Fruit fly (Drosophila melanogaster) whole organism, embryonic: ENCODE measurements around the gene CG43137.

Source experiments
- CG1024 ChIP-seq: fragments of 200-800 bp; sonication (Bioruptor generic); IDR thresholded peaks from 2 replicates; pipeline ENCODE4 v1.3.6; 2022; ENCODE audit warnings: missing biosample characterization, missing genetic modification characterization
- CG10565 ChIP-seq: fragments of 200-800 bp; sonication (Bioruptor generic); optimal IDR thresholded peaks from 3 replicates; lab custom pipeline; 2016; ENCODE audit warnings: missing biosample characterization, mild to moderate bottlenecking, missing genetic modification characterization
- CG13287 ChIP-seq: fragments of 200-800 bp; sonication (Bioruptor generic); IDR thresholded peaks from 2 replicates; pipeline ENCODE4 v1.3.6; 2022; ENCODE audit warnings: missing biosample characterization, missing genetic modification characterization; ENCODE audit not compliant: partially characterized antibody
- CG13424 ChIP-seq: fragments of 200-800 bp; sonication (Bioruptor generic); optimal IDR thresholded peaks from 2 replicates; lab custom pipeline; 2019; ENCODE audit warnings: missing biosample characterization, mild to moderate bottlenecking, missing genetic modification characterization, moderate library complexity
- CG15073 ChIP-seq: fragments of 200-800 bp; sonication (Bioruptor generic); optimal IDR thresholded peaks from 2 replicates; lab custom pipeline; 2016; ENCODE audit warnings: missing biosample characterization, missing genetic modification characterization
- CG1603 ChIP-seq: fragments of 200-800 bp; sonication (Bioruptor generic); optimal IDR thresholded peaks from 2 replicates; lab custom pipeline; 2019; ENCODE audit warnings: missing biosample characterization, mild to moderate bottlenecking, missing genetic modification characterization, moderate library complexity
- CG1647 ChIP-seq: fragments of 200-800 bp; sonication (Bioruptor generic); optimal IDR thresholded peaks from 3 replicates; lab custom pipeline; 2016; ENCODE audit warnings: missing biosample characterization, missing genetic modification characterization
- CG17385 ChIP-seq: fragments of 200-800 bp; sonication (Bioruptor generic); optimal IDR thresholded peaks from 3 replicates; lab custom pipeline; 2018; ENCODE audit warnings: missing biosample characterization, mild to moderate bottlenecking, missing genetic modification characterization
- CG1832 ChIP-seq: fragments of 200-800 bp; sonication (Bioruptor generic); optimal IDR thresholded peaks from 2 replicates; lab custom pipeline; 2017; ENCODE audit warnings: missing biosample characterization, mild to moderate bottlenecking, missing genetic modification characterization, inconsistent platforms
- CG33213 ChIP-seq: fragments of 200-800 bp; sonication (Bioruptor generic); optimal IDR thresholded peaks from 3 replicates; lab custom pipeline; 2016; ENCODE audit warnings: missing biosample characterization, missing genetic modification characterization
- CG4404 ChIP-seq: fragments of 200-800 bp; sonication (Bioruptor generic); IDR thresholded peaks from 2 replicates; pipeline ENCODE4 v1.3.6; 2022; ENCODE audit warnings: missing biosample characterization, missing genetic modification characterization
- CG4424 ChIP-seq: fragments of 200-800 bp; sonication (Bioruptor generic); optimal IDR thresholded peaks from 3 replicates; lab custom pipeline; 2016; ENCODE audit warnings: missing biosample characterization, missing genetic modification characterization
- CG4730 ChIP-seq: fragments of 200-800 bp; sonication (Bioruptor generic); IDR thresholded peaks from 2 replicates; pipeline ENCODE4 v1.3.6; 2022; ENCODE audit warnings: missing biosample characterization, missing genetic modification characterization
- CG7357 ChIP-seq: fragments of 200-800 bp; sonication (Bioruptor generic); IDR thresholded peaks from 3 replicates; pipeline ENCODE4 v1.3.6; 2022; ENCODE audit warnings: missing biosample characterization, missing genetic modification characterization
- CG7839 ChIP-seq: fragments of 200-800 bp; sonication (Bioruptor generic); optimal IDR thresholded peaks from 3 replicates; lab custom pipeline; 2018; ENCODE audit warnings: missing biosample characterization, mild to moderate bottlenecking, missing genetic modification characterization, moderate library complexity
- CG9609 ChIP-seq: fragments of 200-800 bp; sonication (Bioruptor generic); optimal IDR thresholded peaks from 3 replicates; lab custom pipeline; 2016; ENCODE audit warnings: missing biosample characterization, missing genetic modification characterization
- Dref ChIP-seq: fragments of 200-800 bp; sonication (Bioruptor generic); IDR thresholded peaks from 2 replicates; pipeline ENCODE4 v1.3.6; 2022; ENCODE audit warnings: missing biosample characterization, missing genetic modification characterization
- Drgx ChIP-seq: fragments of 200-800 bp; sonication (Bioruptor generic); IDR thresholded peaks from 2 replicates; pipeline ENCODE4 v1.3.6; 2022; ENCODE audit warnings: missing biosample characterization, missing genetic modification characterization
- HHEX ChIP-seq: fragments of 200-800 bp; sonication (Bioruptor generic); optimal IDR thresholded peaks from 3 replicates; lab custom pipeline; 2017; ENCODE audit warnings: missing biosample characterization, mild to moderate bottlenecking, missing genetic modification characterization, missing genetic modification reagents
- HmgZ ChIP-seq: fragments of 200-800 bp; sonication (Bioruptor generic); optimal IDR thresholded peaks from 2 replicates; lab custom pipeline; 2018; ENCODE audit warnings: missing biosample characterization, mild to moderate bottlenecking, missing genetic modification characterization
- Hr51 ChIP-seq, 2 experiments: fragments of 200-800 bp; sonication (Bioruptor generic); optimal IDR thresholded peaks; 2 replicates in 1 of 2; 3 replicates in 1 of 2; lab custom pipeline; 2016 to 2018; ENCODE audit warnings: missing biosample characterization in 2 of 2, missing genetic modification characterization in 2 of 2, mild to moderate bottlenecking in 1 of 2, moderate library complexity in 1 of 2
- NK7.1 ChIP-seq: fragments of 200-800 bp; sonication (Bioruptor generic); optimal IDR thresholded peaks from 3 replicates; lab custom pipeline; 2016; ENCODE audit warnings: missing biosample characterization, missing genetic modification characterization
- Neu2 ChIP-seq: fragments of 200-800 bp; sonication (Bioruptor generic); optimal IDR thresholded peaks from 3 replicates; lab custom pipeline; 2016; ENCODE audit warnings: missing biosample characterization, missing genetic modification characterization, borderline replicate concordance
- Optix ChIP-seq: fragments of 200-800 bp; sonication (Bioruptor generic); IDR thresholded peaks from 3 replicates; pipeline ENCODE4 v1.3.6; 2022; ENCODE audit warnings: missing biosample characterization, missing genetic modification characterization
- Sox102F ChIP-seq: fragments of 200-800 bp; sonication (Bioruptor generic); optimal IDR thresholded peaks from 2 replicates; lab custom pipeline; 2018; ENCODE audit warnings: missing biosample characterization, mild to moderate bottlenecking, missing genetic modification characterization, moderate library complexity
- ac ChIP-seq: fragments of 200-800 bp; sonication (Bioruptor generic); optimal IDR thresholded peaks from 3 replicates; lab custom pipeline; 2017; ENCODE audit warnings: missing biosample characterization, mild to moderate bottlenecking, missing genetic modification characterization
- chn ChIP-seq: fragments of 200-800 bp; sonication (Bioruptor generic); optimal IDR thresholded peaks from 2 replicates; lab custom pipeline; 2016; ENCODE audit warnings: missing biosample characterization, missing genetic modification characterization
- crol ChIP-seq: fragments of 200-800 bp; sonication (Bioruptor generic); IDR thresholded peaks from 2 replicates; pipeline ENCODE4 v1.3.6; 2022; ENCODE audit warnings: missing biosample characterization, missing genetic modification characterization
- crp ChIP-seq, 2 experiments: fragments of 200-800 bp; sonication (Bioruptor generic); optimal IDR thresholded peaks; 2 replicates in 1 of 2; 3 replicates in 1 of 2; lab custom pipeline; 2017; ENCODE audit warnings: missing biosample characterization in 2 of 2, missing genetic modification characterization in 2 of 2, mild to moderate bottlenecking in 1 of 2, moderate library complexity in 1 of 2
- ewg ChIP-seq: fragments of 200-800 bp; sonication (Bioruptor generic); optimal IDR thresholded peaks from 3 replicates; lab custom pipeline; 2017; ENCODE audit warnings: mild to moderate bottlenecking, missing biosample characterization, missing genetic modification reagents, missing genetic modification characterization
- fd102C ChIP-seq: fragments of 200-800 bp; sonication (Bioruptor generic); optimal IDR thresholded peaks from 2 replicates; lab custom pipeline; 2018; ENCODE audit warnings: missing biosample characterization, mild to moderate bottlenecking, missing genetic modification characterization, moderate library complexity
- ftz-f1 ChIP-seq: fragments of 200-800 bp; sonication (Bioruptor generic); optimal IDR thresholded peaks from 2 replicates; lab custom pipeline; 2016; ENCODE audit warnings: missing biosample characterization, missing genetic modification characterization
- grau ChIP-seq: fragments of 200-800 bp; optimal IDR thresholded peaks from 3 replicates; lab custom pipeline; 2019; ENCODE audit warnings: missing biosample characterization, mild to moderate bottlenecking, missing genetic modification characterization, moderate library complexity
- gsb-n ChIP-seq: fragments of 200-800 bp; sonication (Bioruptor generic); optimal IDR thresholded peaks from 3 replicates; lab custom pipeline; 2018; ENCODE audit warnings: missing biosample characterization, mild to moderate bottlenecking, missing genetic modification characterization
- ind ChIP-seq: fragments of 200-800 bp; sonication (Bioruptor generic); optimal IDR thresholded peaks from 3 replicates; lab custom pipeline; 2016; ENCODE audit warnings: missing biosample characterization, missing genetic modification characterization
- kay ChIP-seq: fragments of 200-800 bp; sonication (Bioruptor generic); optimal IDR thresholded peaks from 2 replicates; lab custom pipeline; 2016; ENCODE audit warnings: missing biosample characterization, missing genetic modification characterization
- kni ChIP-seq: fragments of 200-800 bp; sonication (Bioruptor generic); optimal IDR thresholded peaks from 3 replicates; lab custom pipeline; 2017; ENCODE audit warnings: mild to moderate bottlenecking, missing biosample characterization, missing genetic modification reagents, missing genetic modification characterization
- lbe ChIP-seq: fragments of 200-800 bp; sonication (Bioruptor generic); optimal IDR thresholded peaks from 2 replicates; lab custom pipeline; 2016; ENCODE audit warnings: missing biosample characterization, mild to moderate bottlenecking, missing genetic modification characterization
- lov ChIP-seq, 2 experiments: fragments of 200-800 bp in 1 of 2; fragments of >200 bp in 1 of 2; sonication (Bioruptor generic) in 1 of 2; IDR thresholded peaks in 1 of 2; optimal IDR thresholded peaks in 1 of 2; 2 replicates in 1 of 2; 3 replicates in 1 of 2; pipeline versions ENCODE4 v1.3.6 to Lab custom; 2017 to 2022; ENCODE audit warnings: missing biosample characterization in 1 of 2, missing genetic modification characterization in 1 of 2
- pita ChIP-seq: fragments of 200-800 bp; sonication (Bioruptor generic); optimal IDR thresholded peaks from 2 replicates; lab custom pipeline; 2017; ENCODE audit warnings: missing biosample characterization, mild to moderate bottlenecking, missing genetic modification characterization
- prd ChIP-seq, 3 experiments: fragments of >200 bp in 2 of 3; fragments of 200-800 bp in 1 of 3; sonication (Bioruptor generic) in 1 of 3; optimal IDR thresholded peaks in 2 of 3; IDR thresholded peaks in 1 of 3; 2 replicates in 2 of 3; 3 replicates in 1 of 3; pipeline versions ENCODE4 v1.3.6 to Lab custom; 2017 to 2022; ENCODE audit warnings: missing biosample characterization in 1 of 3, missing genetic modification characterization in 1 of 3
- scrt ChIP-seq: fragments of 200-800 bp; sonication (Bioruptor generic); optimal IDR thresholded peaks from 2 replicates; lab custom pipeline; 2018; ENCODE audit warnings: missing biosample characterization, mild to moderate bottlenecking, missing genetic modification characterization, moderate library complexity
- sens-2 ChIP-seq: fragments of 200-800 bp; sonication (Bioruptor generic); IDR thresholded peaks from 2 replicates; pipeline ENCODE4 v1.3.6; 2022; ENCODE audit warnings: missing biosample characterization, missing genetic modification characterization
- slp2 ChIP-seq: fragments of 200-800 bp; sonication (Bioruptor generic); optimal IDR thresholded peaks from 2 replicates; lab custom pipeline; 2016; ENCODE audit warnings: missing biosample characterization, missing genetic modification characterization
- tio ChIP-seq: fragments of 200-800 bp; sonication (Bioruptor generic); optimal IDR thresholded peaks from 2 replicates; lab custom pipeline; 2017; ENCODE audit warnings: missing biosample characterization, missing genetic modification characterization, inconsistent platforms
- twi ChIP-seq: fragments of 200-800 bp; optimal IDR thresholded peaks from 2 replicates; lab custom pipeline; 2019; ENCODE audit warnings: missing biosample characterization, mild to moderate bottlenecking, missing genetic modification characterization, moderate library complexity
- vvl ChIP-seq: fragments of 200-800 bp; sonication (Bioruptor generic); IDR thresholded peaks from 2 replicates; pipeline ENCODE4 v1.3.6; 2022; ENCODE audit warnings: missing biosample characterization, missing genetic modification characterization
- wor ChIP-seq: fragments of 200-800 bp; sonication (Bioruptor generic); IDR thresholded peaks from 2 replicates; pipeline ENCODE4 v1.3.6; 2022; ENCODE audit warnings: missing biosample characterization, missing genetic modification characterization

The CG43137 gene

dm6 chrX:5907916-5908315 lies 43.0 kb upstream of the CG43137 start, which contains the start of gene CG12236 (continued):
- no peak for TF ChIP-seq lov (optimal IDR thresholded peaks at IDR 0.05; lab: Kevin White, UChicago)
- TF ChIP-seq lov (GFP tag; IDR thresholded peaks at IDR 0.05; lab: Robert Waterston, UW), result peak; percentile 63; the same call in 1 of the 3 replicates
- TF ChIP-seq Optix (GFP tag; lab: Robert Waterston, UW), result 0 out of 3 replicates have a peak, but pooled peaks have one; percentile 21
- TF ChIP-seq CG1647, result peak; percentile 1
- TF ChIP-seq NK7.1 (GFP tag; lab: Kevin White, UChicago), result peak; percentile 36
- TF ChIP-seq chn (GFP tag; lab: Kevin White, UChicago), result peak; percentile 53
- TF ChIP-seq CG17385 (GFP tag; lab: Kevin White, UChicago), result peak; percentile 40
- peak; percentile 67 for TF ChIP-seq CG33213 (GFP tag; lab: Kevin White, UChicago)
- TF ChIP-seq vvl (GFP tag; lab: Robert Waterston, UW), result peak; percentile 61
- TF ChIP-seq crp (GFP tag; optimal IDR thresholded peaks at IDR 0.05; lab: Kevin White, UChicago), result peak in 1 of 2 experiments; percentile 52
- TF ChIP-seq tio (GFP tag; lab: Kevin White, UChicago), result no peak
- no peak for TF ChIP-seq CG15073
- TF ChIP-seq ac, result no peak
- TF ChIP-seq CG9609, result peak; percentile 11
- no peak for TF ChIP-seq lbe (GFP tag; lab: Kevin White, UChicago)
- peak; percentile 31 for TF ChIP-seq ind (GFP tag; lab: Kevin White, UChicago)
- no peak for TF ChIP-seq Neu2 (GFP tag; lab: Kevin White, UChicago)
- peak; percentile 57 for TF ChIP-seq gsb-n (tag; lab: Kevin White, UChicago)
- peak; percentile 85 for TF ChIP-seq HmgZ (tag; lab: Kevin White, UChicago)
- no peak for TF ChIP-seq kay (GFP tag; lab: Kevin White, UChicago)
- peak; percentile 10 for TF ChIP-seq slp2
- no peak for TF ChIP-seq wor (GFP tag; lab: Robert Waterston, UW)
- TF ChIP-seq CG13287 (GFP tag; lab: Robert Waterston, UW), result peak; percentile 50; the same call in 1 of the 2 replicates
- peak; percentile 62 for TF ChIP-seq HHEX (GFP tag; lab: Kevin White, UChicago)
- TF ChIP-seq sens-2, result no peak
- peak; percentile 68 for TF ChIP-seq Dref
- TF ChIP-seq kni, result peak; percentile 63
- TF ChIP-seq fd102C (GFP tag; lab: Kevin White, UChicago), result peak; percentile 16
- no peak for TF ChIP-seq CG7357 (GFP tag; lab: Robert Waterston, UW)
- TF ChIP-seq CG10565, result no peak
- no peak for TF ChIP-seq CG4404 (GFP tag; lab: Robert Waterston, UW)
- TF ChIP-seq Sox102F (GFP tag; lab: Kevin White, UChicago), result no peak
- TF ChIP-seq, all 482 proteins: peak for 231

DNA sequence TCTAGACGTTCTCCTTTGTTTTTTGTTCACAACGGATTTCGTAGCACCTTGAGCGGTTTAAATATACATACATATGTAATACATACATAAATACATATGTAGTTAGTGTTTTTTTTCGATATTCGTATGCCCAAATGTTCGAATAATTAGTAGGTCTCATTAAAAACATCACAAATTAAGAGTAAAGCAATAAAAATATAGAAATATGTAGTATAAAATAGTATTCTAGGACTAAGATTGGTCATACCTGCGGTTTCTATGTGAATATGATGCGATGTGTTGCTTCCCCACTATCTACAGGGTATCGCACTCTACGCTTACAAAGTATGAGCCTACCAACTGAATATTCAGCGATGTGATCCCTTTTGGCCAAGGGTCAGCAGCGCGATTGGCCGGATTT lies 40.5 kb upstream of the CG43137 start, which contains the start of gene CG4020:
TSS of gene CG4020 (plus strand) at position 301 of the 400 bp plus-strand sequence.
- no peak for TF ChIP-seq pita
- no peak for TF ChIP-seq CG7839
- no peak for TF ChIP-seq scrt (GFP tag; lab: Kevin White, UChicago)
- TF ChIP-seq CG1024, result no peak
- TF ChIP-seq twi, result no peak
- TF ChIP-seq CG4730 (GFP tag; lab: Robert Waterston, UW), result no peak
- TF ChIP-seq CG13424 (tag; lab: Kevin White, UChicago), result no peak
- TF ChIP-seq CG1603 (tag; lab: Kevin White, UChicago), result no peak

DNA sequence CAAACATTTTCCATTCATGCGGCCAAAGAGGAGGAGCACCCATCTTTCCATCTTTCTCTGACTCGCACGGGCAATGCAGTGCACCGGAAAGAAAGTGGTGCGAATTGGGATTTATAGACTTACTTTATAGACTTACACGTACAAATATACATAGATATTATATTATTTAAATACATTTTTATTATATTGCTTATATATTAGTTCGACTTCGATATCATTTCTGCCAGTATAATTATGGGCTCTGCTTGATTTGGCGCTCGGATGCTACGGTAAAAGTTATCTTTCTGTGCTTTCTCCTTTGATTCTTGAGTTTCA lies 40.1 kb upstream of the CG43137 start:
- TF ChIP-seq ewg (GFP tag; lab: Kevin White, UChicago) (peak; percentile 2), Hr51 (GFP tag; optimal IDR thresholded peaks at IDR 0.05; lab: Kevin White, UChicago) (no peak), Drgx (GFP tag; lab: Robert Waterston, UW) (peak; percentile 51), lov (optimal IDR thresholded peaks at IDR 0.05; lab: Kevin White, UChicago) (no peak), lov (GFP tag; IDR thresholded peaks at IDR 0.05; lab: Robert Waterston, UW) (no peak), crol (GFP tag; lab: Robert Waterston, UW) (no peak), prd (optimal IDR thresholded peaks at IDR 0.05; lab: Kevin White, UChicago) (no peak), prd (GFP tag; IDR thresholded peaks at IDR 0.05; lab: Robert Waterston, UW) (0 out of 3 replicates have a peak, but pooled peaks have one; percentile 17), grau (no peak), Neu2 (GFP tag; lab: Kevin White, UChicago) (no peak), CG4424 (GFP tag; lab: Kevin White, UChicago) (peak; percentile 9), kni (no peak), ftz-f1 (GFP tag; lab: Kevin White, UChicago) (no peak), CG1832 (GFP tag; lab: Kevin White, UChicago) (peak; percentile 30)
